Fruit fly (Drosophila melanogaster): ENCODE results near the gene CG9222.

DNA sequence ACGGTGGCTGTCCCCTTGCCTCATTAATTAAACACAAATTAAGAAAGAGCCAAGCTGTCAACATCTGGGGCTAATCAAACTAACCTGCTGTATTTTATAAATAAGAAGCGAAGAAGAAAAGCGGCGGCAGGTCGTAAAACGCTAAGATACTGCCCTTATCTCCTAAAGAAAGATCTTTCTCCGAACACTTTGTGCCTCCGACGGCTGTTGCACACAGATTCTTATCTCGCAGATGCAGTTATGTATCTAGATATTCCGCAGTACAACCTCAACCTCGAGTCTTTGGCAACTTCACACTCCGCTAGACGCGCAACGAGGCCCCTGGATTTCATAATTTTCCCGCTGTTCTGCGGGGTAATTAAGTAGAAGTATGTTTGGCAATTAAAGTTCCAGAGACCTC, 49.2 kb downstream of the CG9222 start:
- TF ChIP-seq pan (optimal IDR thresholded peaks at IDR 0.05) (no peak), psq (GFP tag; optimal IDR thresholded peaks at IDR 0.05) (no peak), Hr78 (GFP tag; optimal IDR thresholded peaks at IDR 0.05) (no peak), tai (GFP tag; optimal IDR thresholded peaks at IDR 0.05) (no peak)
